Worm (Caenorhabditis elegans) whole organism, L4 larva: ENCODE results near the gene C47E8.3.

Source experiments
- D1046.2 ChIP-seq: fragments of 200-800 bp; sonication (Bioruptor generic); IDR thresholded peaks from 2 replicates; pipeline ENCODE4 v1.3.6; 2022; ENCODE audit warnings: missing genetic modification characterization, missing compliant biosample characterization
- F37D6.2 ChIP-seq: sonication (generic microtip); optimal IDR thresholded peaks from 2 replicates; lab custom pipeline; 2016; ENCODE audit warnings: mild to moderate bottlenecking, missing genetic modification characterization, missing compliant biosample characterization
- F49E8.2 ChIP-seq: sonication (generic microtip); optimal IDR thresholded peaks from 2 replicates; lab custom pipeline; 2016; ENCODE audit warnings: missing compliant biosample characterization, mild to moderate bottlenecking, missing genetic modification characterization, borderline replicate concordance
- T20F7.1 ChIP-seq: fragments of 200-800 bp; sonication (Bioruptor generic); optimal IDR thresholded peaks from 2 replicates; lab custom pipeline; 2018; ENCODE audit warnings: mild to moderate bottlenecking, missing genetic modification characterization, missing compliant biosample characterization
- Y105C5A.15 ChIP-seq: fragments of 200-800 bp; sonication (Bioruptor generic); IDR thresholded peaks from 2 replicates; pipeline ENCODE4 v1.3.6; 2022; ENCODE audit warnings: missing genetic modification characterization, missing compliant biosample characterization
- Y48G9A.11 ChIP-seq: fragments of 200-800 bp; sonication (Bioruptor generic); IDR thresholded peaks from 2 replicates; pipeline ENCODE4 v1.3.6; 2022; ENCODE audit warnings: missing genetic modification reagents, missing genetic modification characterization, missing compliant biosample characterization
- Y75B8A.6 ChIP-seq: fragments of 200-800 bp; sonication (Bioruptor generic); IDR thresholded peaks from 2 replicates; pipeline ENCODE4 v1.3.6; 2022; ENCODE audit warnings: missing genetic modification reagents, missing genetic modification characterization, missing compliant biosample characterization
- ZK337.2 ChIP-seq: fragments of 200-800 bp; sonication (Bioruptor generic); IDR thresholded peaks from 2 replicates; pipeline ENCODE4 v1.3.6; 2022; ENCODE audit warnings: missing genetic modification reagents, missing genetic modification characterization, missing compliant biosample characterization
- ama-1 ChIP-seq: fragments of 150-350 bp; optimal IDR thresholded peaks from 2 replicates; lab custom pipeline; 2014; ENCODE audit warnings: inconsistent platforms, mixed read lengths
- arid-1 ChIP-seq: fragments of 200-800 bp; sonication (Bioruptor generic); conservative IDR thresholded peaks from 2 replicates; pipeline ENCODE4 v1.3.6; 2022; ENCODE audit warnings: missing genetic modification reagents, missing genetic modification characterization, missing compliant biosample characterization
- ceh-20 ChIP-seq: fragments of 200-800 bp; sonication (Bioruptor generic); IDR thresholded peaks from 2 replicates; pipeline ENCODE4 v1.3.6; 2022; ENCODE audit warnings: missing genetic modification reagents, missing genetic modification characterization, missing compliant biosample characterization
- ceh-32 ChIP-seq: sonication (generic microtip); optimal IDR thresholded peaks from 2 replicates; lab custom pipeline; 2016; ENCODE audit warnings: mild to moderate bottlenecking, missing genetic modification characterization, missing compliant biosample characterization; ENCODE audit not compliant: poor library complexity
- ceh-82 ChIP-seq: sonication (generic microtip); optimal IDR thresholded peaks from 2 replicates; lab custom pipeline; 2017; ENCODE audit warnings: missing biosample characterization, missing genetic modification characterization
- daf-16 ChIP-seq, 3 experiments: sonication (generic microtip); optimal IDR thresholded peaks; 2 replicates each; lab custom pipeline; 2016 to 2017; ENCODE audit warnings: missing genetic modification characterization in 3 of 3, missing genetic modification reagents in 3 of 3, mild to moderate bottlenecking in 2 of 3, missing compliant biosample characterization in 2 of 3, missing biosample characterization in 1 of 3, moderate library complexity in 1 of 3
- daf-19 ChIP-seq: fragments of 200-800 bp; sonication (Bioruptor generic); conservative IDR thresholded peaks from 2 replicates; pipeline ENCODE4 v1.3.6; 2022; ENCODE audit warnings: missing genetic modification characterization, missing compliant biosample characterization
- daf-8 ChIP-seq: fragments of 200-800 bp; sonication (Bioruptor generic); IDR thresholded peaks from 2 replicates; pipeline ENCODE4 v1.3.6; 2022; ENCODE audit warnings: missing genetic modification characterization, missing compliant biosample characterization
- dmd-8 ChIP-seq: fragments of 200-800 bp; sonication (Bioruptor generic); IDR thresholded peaks from 2 replicates; pipeline ENCODE4 v1.3.6; 2022; ENCODE audit warnings: missing genetic modification characterization, missing compliant biosample characterization
- dmd-9 ChIP-seq: fragments of 200-800 bp; sonication (Bioruptor generic); IDR thresholded peaks from 2 replicates; pipeline ENCODE4 v1.3.6; 2022; ENCODE audit warnings: missing genetic modification reagents, missing genetic modification characterization, missing compliant biosample characterization
- dpl-1 ChIP-seq: fragments of 150-350 bp; optimal IDR thresholded peaks from 2 replicates; lab custom pipeline; 2014; ENCODE audit warnings: missing biosample characterization, missing genetic modification reagents, missing genetic modification characterization
- fkh-10 ChIP-seq: fragments of 150-350 bp; optimal IDR thresholded peaks from 2 replicates; lab custom pipeline; 2014; ENCODE audit warnings: missing biosample characterization, missing genetic modification reagents, missing genetic modification characterization
- gei-8 ChIP-seq: fragments of 200-800 bp; sonication (Bioruptor generic); optimal IDR thresholded peaks from 2 replicates; lab custom pipeline; 2018; ENCODE audit warnings: mild to moderate bottlenecking, missing genetic modification characterization, missing compliant biosample characterization
- hlh-11 ChIP-seq: fragments of 200-800 bp; sonication (Bioruptor generic); optimal IDR thresholded peaks from 2 replicates; lab custom pipeline; 2018; ENCODE audit warnings: mild to moderate bottlenecking, missing genetic modification characterization, missing compliant biosample characterization
- hlh-30 ChIP-seq: sonication (generic microtip); optimal IDR thresholded peaks from 2 replicates; lab custom pipeline; 2017; ENCODE audit warnings: antibody characterized with exemption, mild to moderate bottlenecking, missing genetic modification characterization, missing compliant biosample characterization; ENCODE audit not compliant: insufficient read depth
- hmg-1.1 ChIP-seq: fragments of 200-800 bp; sonication (Bioruptor generic); IDR thresholded peaks from 2 replicates; pipeline ENCODE4 v1.3.6; 2022; ENCODE audit warnings: missing genetic modification reagents, missing genetic modification characterization, missing compliant biosample characterization
- lin-1 ChIP-seq: fragments of 200-800 bp; sonication (Bioruptor generic); IDR thresholded peaks from 2 replicates; pipeline ENCODE4 v1.3.6; 2022; ENCODE audit warnings: missing genetic modification reagents, missing genetic modification characterization, missing compliant biosample characterization
- lin-38 ChIP-seq: fragments of 200-800 bp; sonication (Bioruptor generic); IDR thresholded peaks from 2 replicates; pipeline ENCODE4 v1.3.6; 2022; ENCODE audit warnings: missing genetic modification reagents, missing genetic modification characterization, missing compliant biosample characterization
- lsy-2 ChIP-seq, 2 experiments: fragments of 150-350 bp in 1 of 2; sonication (generic microtip) in 1 of 2; optimal IDR thresholded peaks; 2 replicates each; lab custom pipeline; 2014 to 2017; ENCODE audit warnings: missing biosample characterization in 2 of 2, missing genetic modification characterization in 2 of 2
- madf-5 ChIP-seq, 2 experiments: fragments of 200-800 bp; sonication (Bioruptor generic); IDR thresholded peaks; 2 replicates each; pipeline ENCODE4 v1.3.6; 2022; ENCODE audit warnings: missing compliant biosample characterization in 2 of 2, missing genetic modification characterization in 2 of 2
- mep-1 ChIP-seq: fragments of 150-350 bp; sonication (generic microtip); optimal IDR thresholded peaks from 3 replicates; lab custom pipeline; 2014; ENCODE audit warnings: missing biosample characterization, missing genetic modification characterization
- mes-2 ChIP-seq: sonication (generic microtip); optimal IDR thresholded peaks from 2 replicates; lab custom pipeline; 2016; ENCODE audit warnings: missing genotype, mild to moderate bottlenecking, missing genetic modification characterization, missing compliant biosample characterization; ENCODE audit not compliant: poor library complexity, severe bottlenecking
- nhr-10 ChIP-seq: fragments of 150-350 bp; optimal IDR thresholded peaks from 2 replicates; lab custom pipeline; 2014; ENCODE audit warnings: missing biosample characterization, missing genetic modification characterization
- nhr-111 ChIP-seq: fragments of 200-800 bp; sonication (Bioruptor generic); optimal IDR thresholded peaks from 2 replicates; lab custom pipeline; 2018; ENCODE audit warnings: mild to moderate bottlenecking, missing genetic modification characterization, missing compliant biosample characterization
- nhr-42 ChIP-seq: fragments of 200-800 bp; sonication (Bioruptor generic); IDR thresholded peaks from 2 replicates; pipeline ENCODE4 v1.3.6; 2022; ENCODE audit warnings: missing genetic modification characterization, missing compliant biosample characterization
- nhr-6 ChIP-seq: fragments of 150-350 bp; optimal IDR thresholded peaks from 2 replicates; lab custom pipeline; 2014; ENCODE audit warnings: missing biosample characterization, missing genetic modification characterization
- pha-4 ChIP-seq, 2 experiments: fragments of 150-350 bp in 1 of 2; fragments of 200-800 bp in 1 of 2; sonication (Bioruptor generic) in 1 of 2; IDR thresholded peaks in 1 of 2; optimal IDR thresholded peaks in 1 of 2; 2 replicates each; pipeline versions ENCODE4 v1.3.6 to Lab custom; 2014 to 2022; ENCODE audit warnings: missing genetic modification characterization in 2 of 2, missing genetic modification reagents in 2 of 2, missing biosample characterization in 1 of 2, missing compliant biosample characterization in 1 of 2
- skn-1 ChIP-seq: fragments of 150-350 bp; optimal IDR thresholded peaks from 2 replicates; lab custom pipeline; 2014; ENCODE audit warnings: missing biosample characterization, missing genetic modification characterization
- tag-97 ChIP-seq: fragments of 200-800 bp; sonication (Bioruptor generic); IDR thresholded peaks from 2 replicates; pipeline ENCODE4 v1.3.6; 2022; ENCODE audit warnings: missing genetic modification characterization, missing compliant biosample characterization
- unc-130 ChIP-seq: sonication (generic microtip); optimal IDR thresholded peaks from 2 replicates; lab custom pipeline; 2016; ENCODE audit warnings: missing genetic modification reagents, missing genetic modification characterization, missing compliant biosample characterization
- unc-39 ChIP-seq: sonication (generic microtip); optimal IDR thresholded peaks from 2 replicates; lab custom pipeline; 2017; ENCODE audit warnings: missing biosample characterization, missing genetic modification characterization
- zip-11 ChIP-seq: fragments of 200-800 bp; sonication (Bioruptor generic); IDR thresholded peaks from 2 replicates; pipeline ENCODE4 v1.3.6; 2022; ENCODE audit warnings: missing genetic modification characterization, missing compliant biosample characterization

C47E8.3 gene

ce11 chrV:14645817-14646789, 34.0 kb upstream of the C47E8.3 start, which contains the start of the genes rfc-1 and pmp-3:
rfc-1 (minus strand) TSS chrV:14645979.
pmp-3 (plus strand) TSS chrV:14646739.
- TF ChIP-seq pha-4 (GFP tag; IDR thresholded peaks at IDR 0.05; lab: Robert Waterston, UW) (no peak), pha-4 (tag; optimal IDR thresholded peaks at IDR 0.05; lab: Kevin White, UChicago) (no peak), fkh-10 (GFP tag; lab: Kevin White, UChicago) (no peak), nhr-6 (tag; lab: Kevin White, UChicago) (peak; percentile 54), mep-1 (tag; lab: Kevin White, UChicago) (peak; percentile 10), lsy-2 (tag; optimal IDR thresholded peaks at IDR 0.05; lab: Kevin White, UChicago) (no peak), hlh-30 (peak; percentile 11), ceh-32 (tag; lab: Kevin White, UChicago) (no peak), ceh-82 (tag; lab: Kevin White, UChicago) (no peak), gei-8 (GFP tag; lab: Kevin White, UChicago) (no peak), ama-1 (lab: Kevin White, UChicago) (no peak), hmg-1.1 (no peak), Y75B8A.6 (GFP tag; lab: Robert Waterston, UW) (no peak), ZK337.2 (no peak), mes-2 (tag; lab: Kevin White, UChicago) (peak; percentile 61), nhr-111 (GFP tag; lab: Kevin White, UChicago) (no peak), nhr-10 (tag; lab: Kevin White, UChicago) (no peak), skn-1 (no peak), lin-1 (GFP tag; lab: Robert Waterston, UW) (no peak), lin-38 (GFP tag; lab: Robert Waterston, UW) (peak; percentile 89), arid-1 (no peak), T20F7.1 (GFP tag; lab: Kevin White, UChicago) (no peak), tag-97 (GFP tag; lab: Robert Waterston, UW) (no peak), daf-8 (GFP tag; lab: Robert Waterston, UW) (no peak), dpl-1 (GFP tag; lab: Kevin White, UChicago) (peak; percentile 84), unc-39 (tag; lab: Kevin White, UChicago) (no peak), daf-16 (GFP tag; optimal IDR thresholded peaks at IDR 0.05; lab: Kevin White, UChicago) (no peak), daf-16 (tag; optimal IDR thresholded peaks at IDR 0.05; lab: Kevin White, UChicago) (peak; percentile 6), daf-19 (GFP tag; lab: Robert Waterston, UW) (no peak), Y48G9A.11 (GFP tag; lab: Robert Waterston, UW) (no peak), F49E8.2 (tag; lab: Kevin White, UChicago) (no peak), F37D6.2 (no peak), ceh-20 (no peak), madf-5 (GFP tag; IDR thresholded peaks at IDR 0.05; lab: Robert Waterston, UW) (no peak), unc-130 (GFP tag; lab: Kevin White, UChicago) (peak; percentile 48), Y105C5A.15 (GFP tag; lab: Robert Waterston, UW) (no peak), hlh-11 (tag; lab: Kevin White, UChicago) (peak; percentile 41), nhr-42 (GFP tag; lab: Robert Waterston, UW) (no peak), D1046.2 (GFP tag; lab: Robert Waterston, UW) (no peak), zip-11 (no peak), dmd-8 (GFP tag; lab: Robert Waterston, UW) (no peak), dmd-9 (no peak)
